Fruit fly (Drosophila melanogaster): ENCODE results near the gene sdk.
A peak's percentile ranks its signal among the peaks of the same experiment; 100 is the strongest.

Gene sdk

DNA sequence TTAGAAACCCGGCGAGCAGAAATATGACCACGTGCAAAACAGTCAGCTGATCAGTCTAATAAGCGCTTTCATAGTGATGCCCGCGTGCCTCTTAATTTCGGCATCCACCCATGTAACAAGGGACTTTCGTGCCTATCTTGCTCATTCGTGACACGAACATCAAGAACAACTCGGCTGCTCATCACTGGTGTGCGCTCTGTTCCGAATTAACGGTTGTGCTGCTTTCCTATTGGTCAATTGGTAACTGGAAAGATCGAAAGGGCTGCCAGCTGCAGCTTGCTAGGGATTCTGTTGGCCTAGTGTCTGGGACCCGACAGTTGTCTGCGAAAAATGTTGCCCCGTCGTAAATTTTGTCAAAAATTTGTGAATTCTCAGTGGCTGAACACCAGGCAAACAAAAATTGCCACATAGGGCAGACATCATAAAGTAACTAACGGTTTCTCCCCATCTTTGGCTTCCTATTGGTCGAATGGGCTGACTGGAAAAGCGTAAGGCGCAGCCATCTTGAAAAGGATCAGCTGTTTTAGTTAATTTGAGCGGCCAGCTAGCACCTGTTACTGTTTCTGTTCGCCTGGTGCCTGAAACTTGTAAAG lies 109.9 kb downstream of the sdk start:
- peak; percentile 51 for TF ChIP-seq cic (GFP tag; optimal IDR thresholded peaks at IDR 0.05)
- TF ChIP-seq kay (GFP tag; ENCODE audit: borderline replicate concordance): no peak
- peak; percentile 84 for TF ChIP-seq bab1 (GFP tag; optimal IDR thresholded peaks at IDR 0.05)
- TF ChIP-seq Mnt (GFP tag; optimal IDR thresholded peaks at IDR 0.05): peak; percentile 95
- TF ChIP-seq CG14711 (tag; optimal IDR thresholded peaks at IDR 0.05): peak; percentile 35
- peak; percentile 48 for TF ChIP-seq Crg-1 (GFP tag; optimal IDR thresholded peaks at IDR 0.05)
- no peak for TF ChIP-seq CG11617 (GFP tag; optimal IDR thresholded peaks at IDR 0.05)
- TF ChIP-seq CG7101 (tag; optimal IDR thresholded peaks at IDR 0.05): peak; percentile 34
- peak; percentile 51 for TF ChIP-seq tj (GFP tag; optimal IDR thresholded peaks at IDR 0.05)
- no peak for TF ChIP-seq Hr96 (GFP tag; optimal IDR thresholded peaks at IDR 0.05)
- TF ChIP-seq ovo (GFP tag; optimal IDR thresholded peaks at IDR 0.05): peak; percentile 99
- TF ChIP-seq CG1620 (GFP tag; optimal IDR thresholded peaks at IDR 0.05): peak; percentile 55
- no peak for TF ChIP-seq CG12768 (GFP tag; optimal IDR thresholded peaks at IDR 0.05)
- TF ChIP-seq CG5204 (GFP tag; optimal IDR thresholded peaks at IDR 0.05): no peak
- peak; percentile 92 for TF ChIP-seq pad (GFP tag; optimal IDR thresholded peaks at IDR 0.05)
- TF ChIP-seq cnc (optimal IDR thresholded peaks at IDR 0.05): no peak

All from whole organism, adult.